Fruit fly (Drosophila melanogaster) whole organism, pupa: ENCODE results near the gene Nepl21.

Experiments used
- CG10348 ChIP-seq: fragments of 200-800 bp; sonication (Bioruptor generic); IDR thresholded peaks from 2 replicates; pipeline ENCODE4 v1.3.6; 2022; ENCODE audit warnings: missing biosample characterization, missing genetic modification characterization
- CG12605 ChIP-seq: fragments of 200-800 bp; sonication (Bioruptor generic); IDR thresholded peaks from 2 replicates; pipeline ENCODE4 v1.3.6; 2022; ENCODE audit warnings: missing biosample characterization, missing genetic modification characterization
- CG13204 ChIP-seq: fragments of 200-800 bp; sonication (Bioruptor generic); optimal IDR thresholded peaks from 2 replicates; lab custom pipeline; 2018; ENCODE audit warnings: missing biosample characterization, mild to moderate bottlenecking, missing genetic modification characterization, moderate library complexity
- CG14655 ChIP-seq: fragments of 200-800 bp; sonication (Bioruptor generic); optimal IDR thresholded peaks from 3 replicates; lab custom pipeline; 2017; ENCODE audit warnings: mild to moderate bottlenecking, missing biosample characterization, missing genetic modification reagents, missing genetic modification characterization
- CG15710 ChIP-seq: fragments of 200-800 bp; sonication (Bioruptor generic); optimal IDR thresholded peaks from 2 replicates; lab custom pipeline; 2018; ENCODE audit warnings: missing biosample characterization, mild to moderate bottlenecking, missing genetic modification characterization, moderate library complexity
- CG17806 ChIP-seq: fragments of 200-800 bp; sonication (Bioruptor generic); optimal IDR thresholded peaks from 2 replicates; lab custom pipeline; 2018; ENCODE audit warnings: missing biosample characterization, mild to moderate bottlenecking, missing genetic modification characterization, moderate library complexity
- CG32121 ChIP-seq: fragments of 200-800 bp; sonication (Bioruptor generic); IDR thresholded peaks from 2 replicates; pipeline ENCODE4 v1.3.6; 2022; ENCODE audit warnings: missing biosample characterization, missing genetic modification characterization
- CG34367 ChIP-seq: fragments of 200-800 bp; sonication (Bioruptor generic); optimal IDR thresholded peaks from 2 replicates; lab custom pipeline; 2018; ENCODE audit warnings: missing biosample characterization, mild to moderate bottlenecking, missing genetic modification characterization
- CG4496 ChIP-seq: fragments of 200-800 bp; sonication (Bioruptor generic); IDR thresholded peaks from 3 replicates; pipeline ENCODE4 v1.3.6; 2022; ENCODE audit warnings: missing biosample characterization, missing genetic modification characterization
- CG8159 ChIP-seq: fragments of 200-800 bp; sonication (Bioruptor generic); optimal IDR thresholded peaks from 3 replicates; lab custom pipeline; 2018; ENCODE audit warnings: missing biosample characterization, mild to moderate bottlenecking, missing genetic modification characterization, moderate library complexity
- CG8301 ChIP-seq: fragments of 200-800 bp; sonication (Bioruptor generic); optimal IDR thresholded peaks from 2 replicates; lab custom pipeline; 2018; ENCODE audit warnings: missing biosample characterization, mild to moderate bottlenecking, missing genetic modification characterization
- CG9948 ChIP-seq: fragments of 200-800 bp; sonication (Bioruptor generic); optimal IDR thresholded peaks from 2 replicates; lab custom pipeline; 2018; ENCODE audit warnings: missing biosample characterization, mild to moderate bottlenecking, missing genetic modification characterization, moderate library complexity
- D1 ChIP-seq: fragments of 200-800 bp; sonication (Bioruptor generic); optimal IDR thresholded peaks from 2 replicates; lab custom pipeline; 2018; ENCODE audit warnings: missing biosample characterization, mild to moderate bottlenecking, missing genetic modification characterization, moderate library complexity
- EcR ChIP-seq: fragments of 200-800 bp; sonication (Bioruptor generic); optimal IDR thresholded peaks from 3 replicates; lab custom pipeline; 2019; ENCODE audit warnings: missing biosample characterization, missing genetic modification characterization, mild to moderate bottlenecking, moderate library complexity, missing genetic modification reagents
- Ets98B ChIP-seq: fragments of 200-800 bp; sonication (Bioruptor generic); IDR thresholded peaks from 2 replicates; pipeline ENCODE4 v1.3.6; 2022; ENCODE audit warnings: missing biosample characterization, missing genetic modification characterization
- Pif1A ChIP-seq: fragments of 200-800 bp; sonication (Bioruptor generic); optimal IDR thresholded peaks from 3 replicates; lab custom pipeline; 2016; ENCODE audit warnings: missing biosample characterization, missing genetic modification characterization
- Pif1B ChIP-seq: fragments of 200-800 bp; sonication (Bioruptor generic); optimal IDR thresholded peaks from 3 replicates; lab custom pipeline; 2016; ENCODE audit warnings: missing biosample characterization, missing genetic modification characterization
- Snoo ChIP-seq: fragments of 200-800 bp; sonication (Bioruptor generic); optimal IDR thresholded peaks from 3 replicates; lab custom pipeline; 2017; ENCODE audit warnings: missing biosample characterization, mild to moderate bottlenecking, missing genetic modification characterization, inconsistent platforms
- fd96Ca ChIP-seq: fragments of 200-800 bp; sonication (Bioruptor generic); IDR thresholded peaks from 3 replicates; pipeline ENCODE4 v1.3.6; 2022; ENCODE audit warnings: missing biosample characterization, missing genetic modification characterization
- gl ChIP-seq: fragments of 200-800 bp; sonication (Bioruptor generic); optimal IDR thresholded peaks from 2 replicates; lab custom pipeline; 2018; ENCODE audit warnings: missing biosample characterization, mild to moderate bottlenecking, missing genetic modification characterization
- rn ChIP-seq: fragments of 200-800 bp; sonication (Bioruptor generic); IDR thresholded peaks from 2 replicates; pipeline ENCODE4 v1.3.6; 2022; ENCODE audit warnings: missing biosample characterization, missing genetic modification characterization

The Nepl21 gene

dm6 chr3R:28903392-28903791 lies 19.9 kb downstream of the Nepl21 start:
- TF ChIP-seq CG17806 (tag; lab: Kevin White, UChicago): no peak
- no peak for TF ChIP-seq CG4496 (GFP tag; lab: Robert Waterston, UW)
- no peak for TF ChIP-seq CG14655 (GFP tag; lab: Kevin White, UChicago)
- TF ChIP-seq Pif1B (GFP tag; lab: Kevin White, UChicago): no peak
- TF ChIP-seq EcR: no peak
- no peak for TF ChIP-seq CG10348 (GFP tag; lab: Robert Waterston, UW)
- TF ChIP-seq CG12605: no peak
- no peak for TF ChIP-seq CG9948 (tag; lab: Kevin White, UChicago)
- TF ChIP-seq D1 (tag; lab: Kevin White, UChicago): no peak
- TF ChIP-seq Pif1A: no peak
- no peak for TF ChIP-seq CG15710
- no peak for TF ChIP-seq Ets98B (GFP tag; lab: Robert Waterston, UW)
- TF ChIP-seq gl: no peak
- TF ChIP-seq CG32121 (GFP tag; lab: Robert Waterston, UW): no peak
- TF ChIP-seq Snoo: no peak
- no peak for TF ChIP-seq CG13204 (GFP tag; lab: Kevin White, UChicago)
- TF ChIP-seq CG8159: no peak
- no peak for TF ChIP-seq CG34367 (tag; lab: Kevin White, UChicago)
- no peak for TF ChIP-seq CG8301 (tag; lab: Kevin White, UChicago)
- no peak for TF ChIP-seq rn (GFP tag; lab: Robert Waterston, UW)

dm6 chr3R:28904174-28904573 lies 20.7 kb downstream of the Nepl21 start:
- TF ChIP-seq CG12605 (no peak), CG10348 (GFP tag; lab: Robert Waterston, UW) (no peak), Snoo (no peak), EcR (no peak), CG14655 (GFP tag; lab: Kevin White, UChicago) (peak; percentile 64), Ets98B (GFP tag; lab: Robert Waterston, UW) (0 out of 2 replicates have a peak, but pooled peaks have one; percentile 23), CG34367 (tag; lab: Kevin White, UChicago) (no peak), CG9948 (tag; lab: Kevin White, UChicago) (no peak), CG32121 (GFP tag; lab: Robert Waterston, UW) (no peak), D1 (tag; lab: Kevin White, UChicago) (no peak), CG8301 (tag; lab: Kevin White, UChicago) (peak; percentile 62), Pif1A (peak; percentile 22), CG17806 (tag; lab: Kevin White, UChicago) (no peak), fd96Ca (GFP tag; lab: Robert Waterston, UW) (no peak), CG4496 (GFP tag; lab: Robert Waterston, UW) (0 out of 3 replicates have a peak, but pooled peaks have one; percentile 30), CG13204 (GFP tag; lab: Kevin White, UChicago) (no peak), Pif1B (GFP tag; lab: Kevin White, UChicago) (no peak)

dm6 chr3R:28904816-28905435 lies 21.4 kb downstream of the Nepl21 start:
- peak; percentile 50 for TF ChIP-seq CG8301 (tag; lab: Kevin White, UChicago)
- TF ChIP-seq Snoo: no peak
- no peak for TF ChIP-seq CG8159
- peak; percentile 76; the same call in 2 of the 3 replicates for TF ChIP-seq CG4496 (GFP tag; lab: Robert Waterston, UW)
- TF ChIP-seq CG9948 (tag; lab: Kevin White, UChicago): no peak
- TF ChIP-seq Pif1A: peak; percentile 11
- no peak for TF ChIP-seq CG17806 (tag; lab: Kevin White, UChicago)
- TF ChIP-seq rn (GFP tag; lab: Robert Waterston, UW): peak; percentile 51; the same call in 1 of the 2 replicates
- TF ChIP-seq CG12605: peak; percentile 66
- TF ChIP-seq CG13204 (GFP tag; lab: Kevin White, UChicago): no peak
- peak; percentile 77 for TF ChIP-seq CG32121 (GFP tag; lab: Robert Waterston, UW)
- TF ChIP-seq Pif1B (GFP tag; lab: Kevin White, UChicago): no peak
- TF ChIP-seq EcR: no peak
- no peak for TF ChIP-seq D1 (tag; lab: Kevin White, UChicago)
- peak; percentile 80 for TF ChIP-seq Ets98B (GFP tag; lab: Robert Waterston, UW)
- TF ChIP-seq CG15710: no peak
- no peak for TF ChIP-seq CG34367 (tag; lab: Kevin White, UChicago)
- peak; percentile 52 for TF ChIP-seq CG14655 (GFP tag; lab: Kevin White, UChicago)
- TF ChIP-seq fd96Ca (GFP tag; lab: Robert Waterston, UW): peak; percentile 89
- no peak for TF ChIP-seq CG10348 (GFP tag; lab: Robert Waterston, UW)
- TF ChIP-seq gl: no peak

dm6 chr3R:28911758-28912157 lies 28.3 kb downstream of the Nepl21 start:
- TF ChIP-seq CG13204 (GFP tag; lab: Kevin White, UChicago): no peak
- no peak for TF ChIP-seq EcR
- peak; percentile 86 for TF ChIP-seq CG32121 (GFP tag; lab: Robert Waterston, UW)
- no peak for TF ChIP-seq Snoo
- peak; percentile 89 for TF ChIP-seq fd96Ca (GFP tag; lab: Robert Waterston, UW)
- TF ChIP-seq D1 (tag; lab: Kevin White, UChicago): no peak
- TF ChIP-seq CG12605: peak; percentile 43; the same call in 1 of the 2 replicates
- TF ChIP-seq CG9948 (tag; lab: Kevin White, UChicago): peak; percentile 33
- no peak for TF ChIP-seq gl
- peak; percentile 74 for TF ChIP-seq CG8301 (tag; lab: Kevin White, UChicago)
- TF ChIP-seq Pif1A: peak; percentile 65
- peak; percentile 8 for TF ChIP-seq CG15710
- no peak for TF ChIP-seq CG10348 (GFP tag; lab: Robert Waterston, UW)
- TF ChIP-seq Ets98B (GFP tag; lab: Robert Waterston, UW): peak; percentile 86
- peak; percentile 79 for TF ChIP-seq CG14655 (GFP tag; lab: Kevin White, UChicago)
- TF ChIP-seq CG17806 (tag; lab: Kevin White, UChicago): peak; percentile 46
- TF ChIP-seq CG8159: peak; percentile 24
- no peak for TF ChIP-seq CG34367 (tag; lab: Kevin White, UChicago)
- TF ChIP-seq rn (GFP tag; lab: Robert Waterston, UW): no peak
- peak; percentile 62 for TF ChIP-seq Pif1B (GFP tag; lab: Kevin White, UChicago)
- peak; percentile 88 for TF ChIP-seq CG4496 (GFP tag; lab: Robert Waterston, UW)

- TF ChIP-seq D1 (tag; lab: Kevin White, UChicago) (no peak), CG4496 (GFP tag; lab: Robert Waterston, UW) (no peak), Pif1B (GFP tag; lab: Kevin White, UChicago) (no peak), EcR (no peak), Ets98B (GFP tag; lab: Robert Waterston, UW) (no peak), rn (GFP tag; lab: Robert Waterston, UW) (no peak), gl (peak; percentile 53), CG34367 (tag; lab: Kevin White, UChicago) (no peak), CG8301 (tag; lab: Kevin White, UChicago) (peak; percentile 39), CG8159 (no peak), CG10348 (GFP tag; lab: Robert Waterston, UW) (no peak), CG15710 (no peak), fd96Ca (GFP tag; lab: Robert Waterston, UW) (0 out of 3 replicates have a peak, but pooled peaks have one; percentile 21), Snoo (no peak), CG9948 (tag; lab: Kevin White, UChicago) (no peak), CG13204 (GFP tag; lab: Kevin White, UChicago) (no peak), CG12605 (no peak), Pif1A (peak; percentile 1), CG17806 (tag; lab: Kevin White, UChicago) (no peak), CG14655 (GFP tag; lab: Kevin White, UChicago) (peak; percentile 27), CG32121 (GFP tag; lab: Robert Waterston, UW) (peak; percentile 30; the same call in 1 of the 2 replicates)
- TF ChIP-seq, all 21 proteins: peak for 6
Measured at dm6 chr3R:28913039-28913438, 29.5 kb downstream of the Nepl21 start.
